Fruit fly (Drosophila melanogaster) whole organism, embryonic: Measurements from ENCODE around the gene CG10348.

ENCODE experiments used
- Antp ChIP-seq: fragments of 200-800 bp; sonication (Bioruptor generic); optimal IDR thresholded peaks from 3 replicates; lab custom pipeline; 2016; ENCODE audit warnings: missing biosample characterization, missing genetic modification characterization
- CG10431 ChIP-seq: fragments of 200-800 bp; sonication (Bioruptor generic); optimal IDR thresholded peaks from 3 replicates; lab custom pipeline; 2018; ENCODE audit warnings: missing biosample characterization, mild to moderate bottlenecking, missing genetic modification characterization
- CG11695 ChIP-seq: fragments of 200-800 bp; sonication (Bioruptor generic); IDR thresholded peaks from 3 replicates; pipeline ENCODE4 v1.3.6; 2022; ENCODE audit warnings: missing biosample characterization, missing genetic modification characterization
- CG12155 ChIP-seq: fragments of 200-800 bp; sonication (Bioruptor generic); optimal IDR thresholded peaks from 3 replicates; lab custom pipeline; 2016; ENCODE audit warnings: missing biosample characterization, missing genetic modification characterization
- CG12219 ChIP-seq: fragments of 200-800 bp; sonication (Bioruptor generic); optimal IDR thresholded peaks from 3 replicates; lab custom pipeline; 2018; ENCODE audit warnings: missing biosample characterization, mild to moderate bottlenecking, missing genetic modification characterization
- CG1233 ChIP-seq: fragments of 200-800 bp; sonication (Bioruptor generic); optimal IDR thresholded peaks from 4 replicates; lab custom pipeline; 2018; ENCODE audit warnings: missing biosample characterization, mild to moderate bottlenecking, missing genetic modification characterization
- CG14014 ChIP-seq: fragments of 200-800 bp; sonication (Bioruptor generic); IDR thresholded peaks from 2 replicates; pipeline ENCODE4 v1.3.6; 2022; ENCODE audit warnings: missing biosample characterization, missing genetic modification characterization
- CG14710 ChIP-seq: fragments of 200-800 bp; sonication (Bioruptor generic); optimal IDR thresholded peaks from 3 replicates; lab custom pipeline; 2019; ENCODE audit warnings: missing biosample characterization, mild to moderate bottlenecking, missing genetic modification characterization, moderate library complexity
- CG16779 ChIP-seq: fragments of 200-800 bp; sonication (Bioruptor generic); IDR thresholded peaks from 2 replicates; pipeline ENCODE4 v1.3.6; 2022; ENCODE audit warnings: missing biosample characterization, missing genetic modification characterization
- CG2889 ChIP-seq: fragments of 200-800 bp; sonication (Bioruptor generic); IDR thresholded peaks from 3 replicates; pipeline ENCODE4 v1.3.6; 2022; ENCODE audit warnings: missing biosample characterization, missing genetic modification characterization
- CG30431 ChIP-seq: fragments of 200-800 bp; sonication (Bioruptor generic); optimal IDR thresholded peaks from 2 replicates; lab custom pipeline; 2017; ENCODE audit warnings: missing biosample characterization, missing genetic modification characterization
- CG31441 ChIP-seq: fragments of 200-800 bp; sonication (Bioruptor generic); IDR thresholded peaks from 2 replicates; pipeline ENCODE4 v1.3.6; 2022; ENCODE audit warnings: missing biosample characterization, missing genetic modification characterization
- CG34376 ChIP-seq: fragments of 200-800 bp; sonication (Bioruptor generic); optimal IDR thresholded peaks from 2 replicates; lab custom pipeline; 2018; ENCODE audit warnings: missing biosample characterization, mild to moderate bottlenecking, missing genetic modification characterization
- CG3847 ChIP-seq: fragments of 200-800 bp; sonication (Bioruptor generic); IDR thresholded peaks from 2 replicates; pipeline ENCODE4 v1.3.6; 2022; ENCODE audit warnings: missing biosample characterization, missing genetic modification characterization
- CG4360 ChIP-seq: fragments of 200-800 bp; sonication (Bioruptor generic); IDR thresholded peaks from 2 replicates; pipeline ENCODE4 v1.3.6; 2022; ENCODE audit warnings: missing biosample characterization, missing genetic modification characterization
- CG6254 ChIP-seq: fragments of 200-800 bp; sonication (Bioruptor generic); optimal IDR thresholded peaks from 3 replicates; lab custom pipeline; 2017; ENCODE audit warnings: mild to moderate bottlenecking, missing biosample characterization, missing genetic modification reagents, missing genetic modification characterization
- CG8478 ChIP-seq: fragments of >200 bp; optimal IDR thresholded peaks from 2 replicates; lab custom pipeline; 2018
- CG9817 ChIP-seq: fragments of 200-800 bp; sonication (Bioruptor generic); optimal IDR thresholded peaks from 2 replicates; lab custom pipeline; 2018; ENCODE audit warnings: missing biosample characterization, mild to moderate bottlenecking, missing genetic modification characterization, moderate library complexity
- Dip2 ChIP-seq: fragments of 200-800 bp; sonication (Bioruptor generic); IDR thresholded peaks from 2 replicates; pipeline ENCODE4 v1.3.6; 2022; ENCODE audit warnings: missing biosample characterization, missing genetic modification characterization
- Doc2 ChIP-seq: fragments of 200-800 bp; sonication (Bioruptor generic); IDR thresholded peaks from 2 replicates; pipeline ENCODE4 v1.3.6; 2022; ENCODE audit warnings: missing biosample characterization, missing genetic modification characterization
- GATAe ChIP-seq: fragments of 200-800 bp; sonication (Bioruptor generic); conservative IDR thresholded peaks from 2 replicates; pipeline ENCODE4 v1.3.6; 2022; ENCODE audit warnings: missing biosample characterization, missing genetic modification characterization
- HmgD ChIP-seq: fragments of 200-800 bp; sonication (Bioruptor generic); optimal IDR thresholded peaks from 3 replicates; lab custom pipeline; 2016; ENCODE audit warnings: missing biosample characterization, missing genetic modification characterization
- Hsf ChIP-seq: fragments of 200-800 bp; sonication (Bioruptor generic); optimal IDR thresholded peaks from 3 replicates; lab custom pipeline; 2016; ENCODE audit warnings: missing biosample characterization, missing genetic modification characterization
- Lpt ChIP-seq: fragments of >200 bp; optimal IDR thresholded peaks from 2 replicates; lab custom pipeline; 2018; ENCODE audit warnings: missing biosample characterization, missing genetic modification characterization
- Mes4 ChIP-seq: fragments of 200-800 bp; sonication (Bioruptor generic); optimal IDR thresholded peaks from 2 replicates; lab custom pipeline; 2016; ENCODE audit warnings: missing biosample characterization, missing genetic modification characterization
- Nf-YB ChIP-seq: fragments of 200-800 bp; sonication (Bioruptor generic); optimal IDR thresholded peaks from 3 replicates; lab custom pipeline; 2019; ENCODE audit warnings: missing biosample characterization, mild to moderate bottlenecking, missing genetic modification characterization, moderate library complexity
- Scr ChIP-seq: fragments of 200-800 bp; sonication (Bioruptor generic); IDR thresholded peaks from 2 replicates; pipeline ENCODE4 v1.3.6; 2022; ENCODE audit warnings: missing biosample characterization, missing genetic modification characterization; ENCODE audit not compliant: partially characterized antibody
- az2 ChIP-seq: fragments of 200-800 bp; sonication (Bioruptor generic); optimal IDR thresholded peaks from 3 replicates; lab custom pipeline; 2016; ENCODE audit warnings: missing biosample characterization, missing genetic modification characterization
- bbx ChIP-seq: fragments of 200-800 bp; sonication (Bioruptor generic); IDR thresholded peaks from 2 replicates; pipeline ENCODE4 v1.3.6; 2022; ENCODE audit warnings: missing biosample characterization, missing genetic modification characterization; ENCODE audit not compliant: partially characterized antibody
- cas ChIP-seq: fragments of 200-800 bp; sonication (Bioruptor generic); IDR thresholded peaks from 2 replicates; pipeline ENCODE4 v1.3.6; 2022; ENCODE audit warnings: missing biosample characterization, missing genetic modification characterization
- cg ChIP-seq: fragments of 200-800 bp; sonication (Bioruptor generic); optimal IDR thresholded peaks from 3 replicates; lab custom pipeline; 2019; ENCODE audit warnings: missing biosample characterization, mild to moderate bottlenecking, missing genetic modification characterization, moderate library complexity
- chn ChIP-seq: fragments of 200-800 bp; sonication (Bioruptor generic); optimal IDR thresholded peaks from 2 replicates; lab custom pipeline; 2016; ENCODE audit warnings: missing biosample characterization, missing genetic modification characterization
- gro ChIP-seq: fragments of 200-800 bp; sonication (Bioruptor generic); optimal IDR thresholded peaks from 2 replicates; lab custom pipeline; 2016; ENCODE audit warnings: missing biosample characterization, missing genetic modification characterization
- hkb ChIP-seq, 2 experiments: fragments of 200-800 bp in 1 of 2; fragments of >200 bp in 1 of 2; sonication (Bioruptor generic) in 1 of 2; IDR thresholded peaks in 1 of 2; optimal IDR thresholded peaks in 1 of 2; 2 replicates each; pipeline versions ENCODE4 v1.3.6 to Lab custom; 2017 to 2022; ENCODE audit warnings: missing biosample characterization in 1 of 2, missing genetic modification characterization in 1 of 2
- jigr1 ChIP-seq: fragments of 200-800 bp; sonication (Bioruptor generic); IDR thresholded peaks from 3 replicates; pipeline ENCODE4 v1.3.6; 2022; ENCODE audit warnings: missing biosample characterization, missing genetic modification characterization
- nerfin-1 ChIP-seq: fragments of 200-800 bp; sonication (Bioruptor generic); optimal IDR thresholded peaks from 3 replicates; lab custom pipeline; 2019; ENCODE audit warnings: missing biosample characterization, mild to moderate bottlenecking, missing genetic modification characterization, moderate library complexity
- nom ChIP-seq: fragments of 200-800 bp; sonication (Bioruptor generic); optimal IDR thresholded peaks from 2 replicates; lab custom pipeline; 2017; ENCODE audit warnings: missing biosample characterization, missing genetic modification characterization, mild to moderate bottlenecking, moderate library complexity, missing genetic modification reagents
- pan ChIP-seq, 4 experiments: fragments of >200 bp in 3 of 4; fragments of 200-800 bp in 1 of 4; sonication (Bioruptor generic) in 1 of 4; optimal IDR thresholded peaks in 3 of 4; IDR thresholded peaks in 1 of 4; 2 replicates each; pipeline versions ENCODE4 v1.3.6 to Lab custom; 2017 to 2022; ENCODE audit warnings: missing biosample characterization in 2 of 4, missing genetic modification characterization in 2 of 4, mixed read lengths in 1 of 4
- psq ChIP-seq: fragments of 200-800 bp; sonication (Bioruptor generic); optimal IDR thresholded peaks from 2 replicates; lab custom pipeline; 2017; ENCODE audit warnings: missing biosample characterization, missing genetic modification characterization
- pzg ChIP-seq: fragments of 200-800 bp; sonication (Bioruptor generic); optimal IDR thresholded peaks from 3 replicates; lab custom pipeline; 2018; ENCODE audit warnings: missing biosample characterization, mild to moderate bottlenecking, missing genetic modification characterization, moderate library complexity
- sima ChIP-seq: fragments of 200-800 bp; sonication (Bioruptor generic); optimal IDR thresholded peaks from 2 replicates; lab custom pipeline; 2016; ENCODE audit warnings: missing biosample characterization, missing genetic modification characterization
- sqz ChIP-seq: fragments of 200-800 bp; sonication (Bioruptor generic); optimal IDR thresholded peaks from 3 replicates; lab custom pipeline; 2018; ENCODE audit warnings: missing biosample characterization, mild to moderate bottlenecking, missing genetic modification characterization
- trem ChIP-seq: fragments of 200-800 bp; optimal IDR thresholded peaks from 3 replicates; lab custom pipeline; 2019; ENCODE audit warnings: missing biosample characterization, mild to moderate bottlenecking, missing genetic modification characterization, moderate library complexity
- zen ChIP-seq: fragments of 200-800 bp; sonication (Bioruptor generic); optimal IDR thresholded peaks from 3 replicates; lab custom pipeline; 2018; ENCODE audit warnings: missing biosample characterization, mild to moderate bottlenecking, missing genetic modification characterization, moderate library complexity
- zf30C ChIP-seq: fragments of 200-800 bp; sonication (Bioruptor generic); optimal IDR thresholded peaks from 3 replicates; lab custom pipeline; 2018; ENCODE audit warnings: missing biosample characterization, mild to moderate bottlenecking, missing genetic modification characterization

Gene CG10348

DNA sequence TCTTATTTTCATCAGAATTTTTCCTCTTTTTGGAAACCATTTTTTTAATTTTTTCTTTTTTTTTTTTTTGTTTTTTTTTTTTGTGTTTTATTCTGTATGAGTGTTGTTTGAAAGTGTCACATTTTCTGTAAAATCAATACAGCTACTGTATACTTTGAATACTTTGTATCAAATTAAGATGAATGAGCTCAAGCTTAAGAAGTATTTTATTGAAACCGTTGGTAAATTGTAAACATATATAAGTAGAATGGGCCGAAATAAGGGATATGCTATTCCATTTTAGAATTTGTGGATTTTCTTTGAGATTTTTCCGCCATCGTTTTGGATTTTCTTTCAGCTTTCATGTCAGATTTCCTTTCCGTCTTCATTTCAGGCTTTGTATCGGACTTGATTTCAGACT is 57.3 kb downstream of the CG10348 start, which contains the start of gene Mst36Fb (continued):
- no peak for TF ChIP-seq CG14710
- TF ChIP-seq, all 482 proteins: peak for 0

DNA sequence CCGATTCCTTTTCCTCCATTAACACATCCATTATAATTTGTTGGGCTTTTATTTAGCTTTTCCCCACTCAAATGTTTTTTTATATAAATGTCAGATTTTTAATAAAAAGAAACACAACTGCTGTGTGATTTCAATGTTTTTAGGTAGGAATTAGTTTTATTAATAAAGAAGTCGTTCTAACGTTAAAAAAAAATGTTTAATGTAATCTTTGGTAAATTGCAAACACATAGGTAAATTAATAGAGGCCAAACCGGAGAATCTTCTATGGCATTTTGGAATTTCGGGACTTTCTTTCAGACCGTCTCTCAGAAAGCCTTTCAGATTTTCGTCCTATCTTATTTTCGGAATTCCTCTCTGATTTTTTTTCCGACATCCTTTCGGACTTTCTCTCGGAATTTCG is 59.1 kb downstream of the CG10348 start, which contains the start of gene CG43339:
Gene CG43339 (minus strand): TSS at position 101 of the 400 bp plus-strand sequence.
- no peak for TF ChIP-seq CG10431 (GFP tag; lab: Kevin White, UChicago)
- no peak for TF ChIP-seq CG4360 (GFP tag; lab: Robert Waterston, UW)
- TF ChIP-seq zen (tag; lab: Kevin White, UChicago) = no peak
- TF ChIP-seq nerfin-1 (tag; lab: Kevin White, UChicago) = no peak
- no peak for TF ChIP-seq Doc2 (GFP tag; lab: Robert Waterston, UW)
- TF ChIP-seq pan (optimal IDR thresholded peaks at IDR 0.05; lab: Kevin White, UChicago) = no peak
- TF ChIP-seq pan (GFP tag; optimal IDR thresholded peaks at IDR 0.05 in 1 of 2, IDR thresholded peaks at IDR 0.05 in 1 of 2) = no peak
- no peak for TF ChIP-seq sqz (GFP tag; lab: Kevin White, UChicago)
- no peak for TF ChIP-seq CG11695 (GFP tag; lab: Robert Waterston, UW)
- TF ChIP-seq CG8478 = no peak
- TF ChIP-seq cg (GFP tag; lab: Kevin White, UChicago) = no peak
- no peak for TF ChIP-seq CG2889 (GFP tag; lab: Robert Waterston, UW)
- TF ChIP-seq CG3847 (GFP tag; lab: Robert Waterston, UW) = no peak
- no peak for TF ChIP-seq CG30431
- TF ChIP-seq CG34376 (GFP tag; lab: Kevin White, UChicago) = no peak
- TF ChIP-seq GATAe = no peak
- TF ChIP-seq psq = no peak
- no peak for TF ChIP-seq CG6254 (GFP tag; lab: Kevin White, UChicago)

DNA sequence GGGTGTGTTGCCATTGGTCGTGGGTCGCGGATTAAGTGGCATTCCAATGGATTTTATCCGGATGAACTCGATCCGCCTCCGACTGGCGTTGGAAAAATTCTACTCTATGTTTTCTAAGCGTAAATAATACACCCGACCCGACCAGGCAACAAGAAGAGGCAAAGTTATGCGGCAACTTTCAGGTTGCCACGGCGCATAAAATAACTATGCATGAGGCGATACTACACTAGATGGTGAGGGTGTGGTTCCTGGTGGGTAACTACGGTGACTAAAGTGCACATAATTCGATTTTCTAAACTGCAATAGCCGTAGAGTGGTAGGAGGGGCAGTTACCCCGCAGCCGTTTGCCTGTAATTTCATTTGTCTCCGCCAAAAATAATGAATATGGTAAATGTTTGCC is 61.2 kb downstream of the CG10348 start, which contains the start of gene CG43338:
Gene CG43338 (minus strand): TSS at position 101 of the 400 bp plus-strand sequence.
- TF ChIP-seq bbx (GFP tag; lab: Robert Waterston, UW) = no peak
- TF ChIP-seq, all 482 proteins: peak for 0

DNA sequence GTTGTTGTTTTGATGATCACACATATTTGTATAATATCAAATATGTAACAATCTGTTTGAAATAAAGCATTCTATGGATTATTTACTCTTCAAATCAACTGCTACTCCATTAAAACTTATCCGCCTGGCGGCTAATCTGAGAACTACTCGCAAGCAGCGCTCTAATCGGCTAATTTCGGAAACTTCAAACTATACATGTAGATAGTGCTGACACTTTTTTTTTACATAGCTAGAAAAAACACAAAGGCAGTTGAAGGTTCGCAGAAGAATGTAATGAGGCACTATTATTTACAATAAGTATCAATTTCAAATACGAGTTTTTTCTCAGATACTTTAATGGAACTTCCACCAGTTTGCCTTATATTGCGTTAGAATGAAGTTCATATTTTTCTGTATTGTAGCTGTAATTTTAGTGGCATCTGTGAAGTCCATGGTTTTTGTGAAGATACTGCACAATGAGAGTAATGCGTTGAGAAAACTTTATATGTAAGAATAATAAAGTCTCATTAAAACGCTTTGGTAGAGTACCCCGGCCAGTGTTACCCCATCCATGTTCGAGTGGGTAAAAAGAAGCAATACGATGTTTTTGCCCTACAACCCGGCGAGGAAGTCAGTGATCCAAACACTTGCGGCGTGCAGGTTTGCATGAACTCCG is 66.2 kb downstream of the CG10348 start:
- no peak for TF ChIP-seq Nf-YB (GFP tag; lab: Kevin White, UChicago)
- TF ChIP-seq CG12155 (GFP tag; lab: Kevin White, UChicago) = peak; percentile 13
- no peak for TF ChIP-seq CG1233 (GFP tag; lab: Kevin White, UChicago)
- TF ChIP-seq Dip2 (GFP tag; lab: Robert Waterston, UW) = no peak
- TF ChIP-seq CG16779 (GFP tag; lab: Robert Waterston, UW) = no peak
- TF ChIP-seq Scr (GFP tag; lab: Robert Waterston, UW) = no peak
- peak; percentile 60 for TF ChIP-seq CG9817 (tag; lab: Kevin White, UChicago)
- no peak for TF ChIP-seq hkb (optimal IDR thresholded peaks at IDR 0.05; lab: Kevin White, UChicago)
- no peak for TF ChIP-seq hkb (GFP tag; IDR thresholded peaks at IDR 0.05; lab: Robert Waterston, UW)
- TF ChIP-seq pzg (GFP tag; lab: Kevin White, UChicago) = peak; percentile 5
- TF ChIP-seq Hsf (GFP tag; lab: Kevin White, UChicago) = peak; percentile 62
- TF ChIP-seq CG31441 (GFP tag; lab: Robert Waterston, UW) = no peak
- no peak for TF ChIP-seq Lpt
- no peak for TF ChIP-seq zf30C (GFP tag; lab: Kevin White, UChicago)
- TF ChIP-seq Antp (GFP tag; lab: Kevin White, UChicago) = peak; percentile 46
- TF ChIP-seq CG14014 (GFP tag; lab: Robert Waterston, UW) = 0 out of 2 replicates have a peak, but pooled peaks have one; percentile 31
- TF ChIP-seq jigr1 (GFP tag; lab: Robert Waterston, UW) = no peak
- no peak for TF ChIP-seq sima
- TF ChIP-seq trem (tag; lab: Kevin White, UChicago) = no peak
- no peak for TF ChIP-seq nom (GFP tag; lab: Kevin White, UChicago)
- peak; percentile 62 for TF ChIP-seq az2 (GFP tag; lab: Kevin White, UChicago)
- TF ChIP-seq Mes4 (GFP tag; lab: Kevin White, UChicago) = peak; percentile 20
- no peak for TF ChIP-seq cas (GFP tag; lab: Robert Waterston, UW)
- TF ChIP-seq chn (GFP tag; lab: Kevin White, UChicago) = no peak
- peak; percentile 80 for TF ChIP-seq HmgD (GFP tag; lab: Kevin White, UChicago)
- no peak for TF ChIP-seq gro (GFP tag; lab: Kevin White, UChicago)
- no peak for TF ChIP-seq CG12219 (GFP tag; lab: Kevin White, UChicago)
